Worm (Caenorhabditis elegans) whole organism, mixed stage, embryonic: ENCODE measurements around the gene polq-1.

Experiments
- M03D4.4 ChIP-seq: sonication (generic microtip); optimal IDR thresholded peaks from 2 replicates; lab custom pipeline; 2017; ENCODE audit warnings: mild to moderate bottlenecking, missing genetic modification characterization, missing compliant biosample characterization
- bed-3 ChIP-seq: fragments of 200-800 bp; sonication (Bioruptor generic); optimal IDR thresholded peaks from 3 replicates; lab custom pipeline; 2018; ENCODE audit warnings: mild to moderate bottlenecking, missing genetic modification characterization, moderate library complexity, missing compliant biosample characterization
- blmp-1 ChIP-seq: fragments of 150-350 bp; optimal IDR thresholded peaks from 2 replicates; lab custom pipeline; 2014; ENCODE audit warnings: missing biosample characterization, missing genetic modification characterization
- ceh-39 ChIP-seq: fragments of 150-350 bp; optimal IDR thresholded peaks from 2 replicates; lab custom pipeline; 2014; ENCODE audit warnings: missing biosample characterization, missing genetic modification characterization
- ceh-43 ChIP-seq: fragments of 200-800 bp; sonication (Bioruptor generic); optimal IDR thresholded peaks from 2 replicates; lab custom pipeline; 2018; ENCODE audit warnings: mild to moderate bottlenecking, missing genetic modification characterization, moderate library complexity, missing compliant biosample characterization
- ceh-83 ChIP-seq: fragments of 200-800 bp; sonication (Bioruptor generic); optimal IDR thresholded peaks from 2 replicates; lab custom pipeline; 2018; ENCODE audit warnings: mild to moderate bottlenecking, missing genetic modification characterization, missing compliant biosample characterization
- ces-1 ChIP-seq: fragments of 150-350 bp; optimal IDR thresholded peaks from 2 replicates; lab custom pipeline; 2014; ENCODE audit warnings: missing biosample characterization, missing genetic modification reagents, missing genetic modification characterization
- cnd-1 ChIP-seq: fragments of 200-800 bp; sonication (Bioruptor generic); optimal IDR thresholded peaks from 2 replicates; lab custom pipeline; 2018; ENCODE audit warnings: mild to moderate bottlenecking, missing genetic modification characterization, missing compliant biosample characterization
- drap-1 ChIP-seq: fragments of 200-800 bp; sonication (Bioruptor generic); optimal IDR thresholded peaks from 3 replicates; lab custom pipeline; 2018; ENCODE audit warnings: mild to moderate bottlenecking, missing genetic modification characterization, missing compliant biosample characterization
- elt-1 ChIP-seq: sonication (generic microtip); optimal IDR thresholded peaks from 2 replicates; lab custom pipeline; 2017; ENCODE audit warnings: missing genetic modification characterization, mild to moderate bottlenecking, missing compliant biosample characterization, antibody characterized with exemption, moderate library complexity, borderline replicate concordance; ENCODE audit not compliant: insufficient read depth
- elt-3 ChIP-seq: fragments of 150-350 bp; optimal IDR thresholded peaks from 2 replicates; lab custom pipeline; 2014; ENCODE audit warnings: missing biosample characterization, missing genetic modification characterization
- flh-1 ChIP-seq: fragments of 200-800 bp; sonication (Bioruptor generic); optimal IDR thresholded peaks from 2 replicates; lab custom pipeline; 2018; ENCODE audit warnings: mild to moderate bottlenecking, missing genetic modification characterization, moderate library complexity, missing compliant biosample characterization
- ham-2 ChIP-seq: fragments of 200-800 bp; sonication (Bioruptor generic); optimal IDR thresholded peaks from 2 replicates; lab custom pipeline; 2018; ENCODE audit warnings: mild to moderate bottlenecking, missing genetic modification characterization, missing compliant biosample characterization
- hlh-1 ChIP-seq: fragments of 150-350 bp; optimal IDR thresholded peaks from 2 replicates; lab custom pipeline; 2014; ENCODE audit warnings: missing biosample characterization, missing genetic modification reagents, missing genetic modification characterization
- lin-13 ChIP-seq: fragments of 150-350 bp; optimal IDR thresholded peaks from 2 replicates; lab custom pipeline; 2014; ENCODE audit warnings: missing biosample characterization, missing genetic modification characterization
- lin-32 ChIP-seq: fragments of 200-800 bp; sonication (Bioruptor generic); optimal IDR thresholded peaks from 2 replicates; lab custom pipeline; 2018; ENCODE audit warnings: mild to moderate bottlenecking, missing genetic modification characterization, missing compliant biosample characterization
- lsy-2 ChIP-seq: fragments of 150-350 bp; optimal IDR thresholded peaks from 2 replicates; lab custom pipeline; 2014; ENCODE audit warnings: missing biosample characterization, missing genetic modification characterization
- mab-5 ChIP-seq: fragments of 150-350 bp; optimal IDR thresholded peaks from 2 replicates; lab custom pipeline; 2014; ENCODE audit warnings: missing biosample characterization, missing genetic modification characterization
- mep-1 ChIP-seq: fragments of 150-350 bp; optimal IDR thresholded peaks from 2 replicates; lab custom pipeline; 2017; ENCODE audit warnings: missing biosample characterization, missing genetic modification reagents, missing genetic modification characterization, inconsistent platforms
- mls-2 ChIP-seq: sonication (generic microtip); optimal IDR thresholded peaks from 2 replicates; lab custom pipeline; 2016; ENCODE audit warnings: mild to moderate bottlenecking, missing genetic modification characterization, moderate library complexity, missing compliant biosample characterization
- nhr-12 ChIP-seq: fragments of 150-350 bp; optimal IDR thresholded peaks from 2 replicates; lab custom pipeline; 2014; ENCODE audit warnings: missing biosample characterization, missing genetic modification characterization
- nhr-2 ChIP-seq: fragments of 150-350 bp; optimal IDR thresholded peaks from 2 replicates; lab custom pipeline; 2014; ENCODE audit warnings: missing biosample characterization, missing genetic modification characterization
- nhr-237 ChIP-seq: fragments of 150-350 bp; optimal IDR thresholded peaks from 2 replicates; lab custom pipeline; 2014; ENCODE audit warnings: missing biosample characterization, missing genetic modification characterization
- nhr-28 ChIP-seq: fragments of 150-350 bp; optimal IDR thresholded peaks from 2 replicates; lab custom pipeline; 2014; ENCODE audit warnings: missing biosample characterization, missing genetic modification characterization
- nhr-76 ChIP-seq: sonication (generic microtip); optimal IDR thresholded peaks from 2 replicates; lab custom pipeline; 2017; ENCODE audit warnings: missing biosample characterization, missing genetic modification characterization
- pha-4 ChIP-seq: fragments of 150-350 bp; optimal IDR thresholded peaks from 2 replicates; lab custom pipeline; 2018; ENCODE audit warnings: missing biosample characterization, missing genetic modification reagents, missing genetic modification characterization
- sem-2 ChIP-seq: fragments of 200-800 bp; sonication (Bioruptor generic); optimal IDR thresholded peaks from 2 replicates; lab custom pipeline; 2018; ENCODE audit warnings: mild to moderate bottlenecking, missing genetic modification characterization, missing compliant biosample characterization
- snpc-4 ChIP-seq: fragments of 150-350 bp; optimal IDR thresholded peaks from 2 replicates; lab custom pipeline; 2014; ENCODE audit warnings: missing biosample characterization, missing genetic modification characterization
- sptf-1 ChIP-seq: sonication (generic microtip); optimal IDR thresholded peaks from 2 replicates; lab custom pipeline; 2017; ENCODE audit warnings: mild to moderate bottlenecking, missing genetic modification characterization, moderate library complexity, missing compliant biosample characterization
- tbx-8 ChIP-seq: fragments of 200-800 bp; sonication (Bioruptor generic); optimal IDR thresholded peaks from 2 replicates; lab custom pipeline; 2018; ENCODE audit warnings: mild to moderate bottlenecking, missing genetic modification characterization, moderate library complexity, missing compliant biosample characterization
- unc-120 ChIP-seq: sonication (generic microtip); optimal IDR thresholded peaks from 2 replicates; lab custom pipeline; 2017; ENCODE audit warnings: missing genetic modification characterization, missing compliant biosample characterization; ENCODE audit not compliant: poor library complexity, severe bottlenecking
- unc-39 ChIP-seq: fragments of 150-350 bp; optimal IDR thresholded peaks from 2 replicates; lab custom pipeline; 2014; ENCODE audit warnings: missing biosample characterization, missing genetic modification characterization
- unc-62 ChIP-seq: fragments of 150-350 bp; optimal IDR thresholded peaks from 2 replicates; lab custom pipeline; 2014; ENCODE audit warnings: missing biosample characterization, missing genetic modification reagents, missing genetic modification characterization
- zip-8 ChIP-seq: fragments of 150-350 bp; optimal IDR thresholded peaks from 2 replicates; lab custom pipeline; 2014; ENCODE audit warnings: missing biosample characterization, missing genetic modification characterization
- ztf-11 ChIP-seq: fragments of 150-350 bp; optimal IDR thresholded peaks from 2 replicates; lab custom pipeline; 2014; ENCODE audit warnings: missing biosample characterization, missing genetic modification characterization

The polq-1 gene

DNA sequence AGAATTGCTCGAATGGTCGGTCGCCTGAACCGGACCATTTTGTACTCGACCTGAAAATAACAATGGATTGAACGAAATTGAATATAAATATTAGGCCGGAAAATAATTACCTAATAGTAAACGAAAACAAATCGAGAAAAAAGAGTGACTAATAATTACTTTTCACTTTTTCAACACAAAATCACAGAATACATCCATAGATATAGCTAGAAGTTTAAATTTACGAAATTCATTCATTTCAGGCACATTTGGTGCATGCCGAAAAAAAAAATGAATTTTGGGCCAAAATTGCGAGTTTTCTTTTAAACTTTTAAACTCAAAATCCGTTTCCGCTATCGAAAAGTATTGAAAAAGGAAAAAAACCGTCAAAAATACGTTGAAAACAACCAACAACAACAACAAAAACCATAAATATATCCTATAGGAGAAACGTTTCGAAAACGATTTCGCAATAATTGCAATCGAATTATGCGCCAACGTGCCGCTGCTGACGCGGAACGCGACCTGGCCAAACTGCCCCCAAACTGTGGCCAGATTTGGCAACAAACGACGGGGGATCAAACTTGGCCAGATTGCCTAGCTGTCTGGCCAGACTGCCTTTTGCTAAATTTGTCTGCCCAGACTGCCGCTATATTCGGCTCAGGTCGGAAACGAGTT lies 17.6 kb downstream of the polq-1 start, which contains the start of gene Y37B11A.3:
Y37B11A.3 (minus strand) TSS at position 51 of the 657 bp plus-strand sequence.
- TF ChIP-seq blmp-1 (no peak), sptf-1 (tag; lab: Kevin White, UChicago) (no peak), tbx-8 (GFP tag; lab: Kevin White, UChicago) (no peak), ces-1 (GFP tag; lab: Kevin White, UChicago) (peak; percentile 54), hlh-1 (tag; lab: Kevin White, UChicago) (no peak), nhr-2 (no peak), ceh-39 (tag; lab: Kevin White, UChicago) (no peak), unc-62 (GFP tag; lab: Kevin White, UChicago) (no peak), bed-3 (GFP tag; lab: Kevin White, UChicago) (no peak), nhr-237 (peak; percentile 32), nhr-76 (tag; lab: Kevin White, UChicago) (no peak), lin-32 (GFP tag; lab: Kevin White, UChicago) (no peak), flh-1 (GFP tag; lab: Kevin White, UChicago) (no peak), cnd-1 (no peak), mab-5 (tag; lab: Kevin White, UChicago) (no peak), drap-1 (GFP tag; lab: Kevin White, UChicago) (no peak), lsy-2 (tag; lab: Kevin White, UChicago) (peak; percentile 38), lin-13 (peak; percentile 53), mep-1 (tag; lab: Kevin White, UChicago) (peak; percentile 17), ceh-43 (GFP tag; lab: Kevin White, UChicago) (no peak), elt-1 (no peak), nhr-28 (tag; lab: Kevin White, UChicago) (no peak), snpc-4 (tag; lab: Kevin White, UChicago) (no peak), ham-2 (GFP tag; lab: Kevin White, UChicago) (no peak), M03D4.4 (tag; lab: Kevin White, UChicago) (no peak), nhr-12 (tag; lab: Kevin White, UChicago) (no peak), ceh-83 (GFP tag; lab: Kevin White, UChicago) (no peak), pha-4 (peak; percentile 47), ztf-11 (tag; lab: Kevin White, UChicago) (no peak), sem-2 (GFP tag; lab: Kevin White, UChicago) (no peak), zip-8 (no peak), unc-120 (tag; lab: Kevin White, UChicago) (peak; percentile 99), unc-39 (tag; lab: Kevin White, UChicago) (no peak), mls-2 (tag; lab: Kevin White, UChicago) (no peak), elt-3 (tag; lab: Kevin White, UChicago) (no peak)

DNA sequence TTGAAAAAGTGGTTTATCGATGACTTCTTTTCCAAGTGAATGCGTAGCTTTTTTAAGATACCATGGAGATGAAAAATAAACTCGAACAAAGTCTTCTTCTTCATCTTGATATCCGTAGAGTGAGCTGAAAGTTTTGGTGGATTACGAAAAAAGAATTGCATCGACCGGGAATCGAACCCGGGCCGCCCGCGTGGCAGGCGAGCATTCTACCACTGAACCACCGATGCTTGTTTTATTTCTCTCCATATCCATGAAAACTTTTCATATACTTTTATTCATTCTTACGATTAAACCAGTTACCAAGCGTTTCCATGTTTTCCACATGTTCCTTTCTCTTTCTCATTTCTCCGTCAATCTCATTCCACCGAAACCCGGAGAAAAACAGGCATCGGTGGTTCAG lies 20.9 kb downstream of the polq-1 start:
- TF ChIP-seq unc-62 (GFP tag; lab: Kevin White, UChicago) (no peak), hlh-1 (tag; lab: Kevin White, UChicago) (no peak), cnd-1 (no peak), elt-1 (no peak), ham-2 (GFP tag; lab: Kevin White, UChicago) (no peak), ztf-11 (tag; lab: Kevin White, UChicago) (no peak), nhr-12 (tag; lab: Kevin White, UChicago) (no peak), unc-39 (tag; lab: Kevin White, UChicago) (no peak), mab-5 (tag; lab: Kevin White, UChicago) (no peak), drap-1 (GFP tag; lab: Kevin White, UChicago) (no peak), sem-2 (GFP tag; lab: Kevin White, UChicago) (no peak), lin-32 (GFP tag; lab: Kevin White, UChicago) (no peak), zip-8 (no peak), ceh-43 (GFP tag; lab: Kevin White, UChicago) (no peak)

DNA sequence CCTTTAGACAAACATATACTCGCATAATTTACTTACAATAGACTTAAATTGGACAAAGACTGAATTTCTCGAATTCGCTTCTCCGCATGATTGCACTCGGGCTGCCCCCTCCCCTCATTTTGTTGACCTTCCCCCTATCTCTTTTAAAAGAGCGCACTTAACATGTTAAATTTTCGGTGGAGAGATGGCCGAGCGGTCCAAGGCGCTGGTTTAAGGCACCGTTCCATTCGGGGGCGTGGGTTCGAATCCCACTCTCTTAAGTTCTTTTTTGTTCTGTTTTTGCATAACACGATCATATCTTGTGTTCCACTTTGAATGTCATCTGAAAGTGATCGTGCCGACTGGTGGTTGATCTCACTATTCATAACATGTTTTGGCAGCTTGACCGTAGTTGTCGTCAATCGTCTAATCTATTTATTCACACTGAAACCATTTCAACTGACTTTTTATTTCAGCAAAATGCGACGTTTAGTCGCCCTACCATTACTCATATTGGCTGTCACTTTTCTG lies 33.2 kb downstream of the polq-1 start, which contains the start of gene cutl-23:
cutl-23 (plus strand) TSS at position 460 of the 510 bp plus-strand sequence.
- TF ChIP-seq M03D4.4 (tag; lab: Kevin White, UChicago): no peak
- no peak for TF ChIP-seq flh-1 (GFP tag; lab: Kevin White, UChicago)
- no peak for TF ChIP-seq snpc-4 (tag; lab: Kevin White, UChicago)
- no peak for TF ChIP-seq elt-1
- TF ChIP-seq nhr-12 (tag; lab: Kevin White, UChicago): no peak
- no peak for TF ChIP-seq hlh-1 (tag; lab: Kevin White, UChicago)
- no peak for TF ChIP-seq ztf-11 (tag; lab: Kevin White, UChicago)
- TF ChIP-seq nhr-76 (tag; lab: Kevin White, UChicago): no peak
- no peak for TF ChIP-seq ceh-39 (tag; lab: Kevin White, UChicago)
- TF ChIP-seq nhr-237: no peak
- no peak for TF ChIP-seq mab-5 (tag; lab: Kevin White, UChicago)
- TF ChIP-seq ham-2 (GFP tag; lab: Kevin White, UChicago): peak; percentile 55
- no peak for TF ChIP-seq blmp-1
- TF ChIP-seq nhr-2: no peak
- TF ChIP-seq sem-2 (GFP tag; lab: Kevin White, UChicago): no peak
- TF ChIP-seq pha-4: no peak
- TF ChIP-seq mls-2 (tag; lab: Kevin White, UChicago): no peak
- no peak for TF ChIP-seq tbx-8 (GFP tag; lab: Kevin White, UChicago)
- no peak for TF ChIP-seq ces-1 (GFP tag; lab: Kevin White, UChicago)
- peak; percentile 61 for TF ChIP-seq cnd-1
- no peak for TF ChIP-seq sptf-1 (tag; lab: Kevin White, UChicago)
- TF ChIP-seq unc-39 (tag; lab: Kevin White, UChicago): no peak
- no peak for TF ChIP-seq ceh-43 (GFP tag; lab: Kevin White, UChicago)
- TF ChIP-seq mep-1 (tag; lab: Kevin White, UChicago): no peak
- no peak for TF ChIP-seq lin-13
- peak; percentile 56 for TF ChIP-seq ceh-83 (GFP tag; lab: Kevin White, UChicago)
- TF ChIP-seq nhr-28 (tag; lab: Kevin White, UChicago): no peak
- TF ChIP-seq drap-1 (GFP tag; lab: Kevin White, UChicago): peak; percentile 72
- TF ChIP-seq zip-8: no peak
- TF ChIP-seq unc-62 (GFP tag; lab: Kevin White, UChicago): no peak
- no peak for TF ChIP-seq lin-32 (GFP tag; lab: Kevin White, UChicago)
- TF ChIP-seq bed-3 (GFP tag; lab: Kevin White, UChicago): peak; percentile 43
- peak; percentile 71 for TF ChIP-seq unc-120 (tag; lab: Kevin White, UChicago)
- no peak for TF ChIP-seq elt-3 (tag; lab: Kevin White, UChicago)
- TF ChIP-seq lsy-2 (tag; lab: Kevin White, UChicago): no peak
